Worm (Caenorhabditis elegans): ENCODE data around the gene F59E12.3.

The F59E12.3 gene

DNA sequence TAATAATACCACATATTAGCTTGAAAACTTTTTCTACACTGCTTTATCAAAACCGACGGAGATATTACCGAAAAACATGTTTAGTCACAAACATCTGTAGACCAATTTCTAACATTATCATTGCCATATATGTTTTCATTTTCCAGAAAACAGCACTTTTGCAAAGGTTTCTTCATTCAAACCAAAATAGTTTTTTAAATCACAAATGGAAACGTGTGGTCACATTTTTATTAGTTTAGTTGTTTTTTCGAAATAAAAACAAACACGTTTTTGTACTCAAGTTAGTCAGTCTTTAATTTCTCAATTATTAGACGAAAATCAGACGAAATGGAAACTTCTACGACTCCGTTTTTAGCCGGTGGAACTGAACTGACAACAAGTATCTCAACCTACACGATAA, at the start of gene F59E12.3:
Gene F59E12.3 (plus strand): TSS at position 301 of the 400 bp plus-strand sequence.
- no peak for TF ChIP-seq flh-1 (GFP tag; optimal IDR thresholded peaks at IDR 0.05)
- no peak for TF ChIP-seq hlh-1 (tag; optimal IDR thresholded peaks at IDR 0.05)

DNA sequence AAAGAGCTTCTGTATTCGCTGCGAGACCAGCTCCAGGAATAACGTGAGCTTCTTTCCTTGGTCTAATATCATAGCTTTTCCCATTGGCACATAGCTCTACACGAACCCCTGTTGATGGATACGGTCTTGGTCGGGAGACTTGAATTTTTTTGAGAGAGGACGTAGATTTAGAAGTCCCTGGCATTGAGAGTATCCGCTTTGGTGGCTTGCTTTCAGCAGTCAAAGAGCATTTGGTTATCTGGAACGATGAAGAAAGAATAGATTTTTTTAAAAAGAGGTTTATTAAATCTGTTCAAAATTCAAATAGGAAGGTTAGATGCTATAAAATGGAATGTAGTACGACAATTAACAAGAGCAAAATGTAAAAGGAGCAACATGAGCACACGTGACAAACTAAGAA, 48.5 kb upstream of the F59E12.3 start, which contains the start of gene C17G10.13:
Gene C17G10.13 (minus strand): TSS at position 101 of the 400 bp plus-strand sequence.
- TF ChIP-seq lsy-2 (tag; optimal IDR thresholded peaks at IDR 0.05) (no peak), ham-2 (GFP tag; optimal IDR thresholded peaks at IDR 0.05) (no peak)

- TF ChIP-seq elt-3 (tag; optimal IDR thresholded peaks at IDR 0.05) (no peak), ceh-83 (GFP tag; optimal IDR thresholded peaks at IDR 0.05) (no peak), ceh-43 (GFP tag; optimal IDR thresholded peaks at IDR 0.05) (no peak), lsy-2 (tag; optimal IDR thresholded peaks at IDR 0.05) (no peak), hlh-1 (tag; optimal IDR thresholded peaks at IDR 0.05) (no peak), blmp-1 (tag; optimal IDR thresholded peaks at IDR 0.05) (no peak)
These were observed 46.6 kb upstream of the F59E12.3 start for ce11 chrII:5591558-5591957.

ce11 chrII:5592857-5593256, 45.3 kb upstream of the F59E12.3 start:
- TF ChIP-seq nhr-12 (tag; optimal IDR thresholded peaks at IDR 0.05) (no peak), bed-3 (GFP tag; optimal IDR thresholded peaks at IDR 0.05) (no peak), lin-32 (GFP tag; optimal IDR thresholded peaks at IDR 0.05) (no peak), hlh-1 (tag; optimal IDR thresholded peaks at IDR 0.05) (no peak), mls-2 (tag; optimal IDR thresholded peaks at IDR 0.05) (no peak), pha-4 (tag; optimal IDR thresholded peaks at IDR 0.05) (no peak), ztf-11 (tag; optimal IDR thresholded peaks at IDR 0.05) (no peak), nhr-2 (tag; optimal IDR thresholded peaks at IDR 0.05) (no peak), ceh-83 (GFP tag; optimal IDR thresholded peaks at IDR 0.05) (no peak), mep-1 (tag; optimal IDR thresholded peaks at IDR 0.05) (no peak), ceh-43 (GFP tag; optimal IDR thresholded peaks at IDR 0.05) (no peak)

ce11 chrII:5593377-5593932, 44.7 kb upstream of the F59E12.3 start, which contains the start of gene cdc-14:
Gene cdc-14, minus strand, starts transcription at chrII:5593427.
- TF ChIP-seq unc-62 (GFP tag; optimal IDR thresholded peaks at IDR 0.05) = peak; percentile 80
- TF ChIP-seq bed-3 (GFP tag; optimal IDR thresholded peaks at IDR 0.05) = no peak
- no peak for TF ChIP-seq ceh-43 (GFP tag; optimal IDR thresholded peaks at IDR 0.05)
- TF ChIP-seq blmp-1 (tag; optimal IDR thresholded peaks at IDR 0.05) = no peak
- no peak for TF ChIP-seq flh-1 (GFP tag; optimal IDR thresholded peaks at IDR 0.05)
- no peak for TF ChIP-seq lin-32 (GFP tag; optimal IDR thresholded peaks at IDR 0.05)
- TF ChIP-seq unc-120 (tag; optimal IDR thresholded peaks at IDR 0.05; ENCODE audit: poor library complexity, severe bottlenecking) = peak; percentile 74
- peak; percentile 2 for TF ChIP-seq nhr-2 (tag; optimal IDR thresholded peaks at IDR 0.05)
- TF ChIP-seq elt-3 (tag; optimal IDR thresholded peaks at IDR 0.05) = no peak
- TF ChIP-seq ces-1 (GFP tag; optimal IDR thresholded peaks at IDR 0.05) = peak; percentile 45
- peak; percentile 81 for TF ChIP-seq lin-13 (tag; optimal IDR thresholded peaks at IDR 0.05)
- no peak for TF ChIP-seq M03D4.4 (tag; optimal IDR thresholded peaks at IDR 0.05)
- TF ChIP-seq ceh-39 (tag; optimal IDR thresholded peaks at IDR 0.05) = peak; percentile 75
- no peak for TF ChIP-seq tbx-8 (GFP tag; optimal IDR thresholded peaks at IDR 0.05)
- peak; percentile 47 for TF ChIP-seq cnd-1 (tag; optimal IDR thresholded peaks at IDR 0.05)
- TF ChIP-seq pha-4 (tag; optimal IDR thresholded peaks at IDR 0.05) = no peak
- TF ChIP-seq nhr-237 (tag; optimal IDR thresholded peaks at IDR 0.05) = peak; percentile 39
- TF ChIP-seq mep-1 (tag; optimal IDR thresholded peaks at IDR 0.05) = peak; percentile 87
- TF ChIP-seq ztf-11 (tag; optimal IDR thresholded peaks at IDR 0.05) = no peak
- peak; percentile 44 for TF ChIP-seq lsy-2 (tag; optimal IDR thresholded peaks at IDR 0.05)
- peak; percentile 86 for TF ChIP-seq hlh-1 (tag; optimal IDR thresholded peaks at IDR 0.05)
- TF ChIP-seq mab-5 (tag; optimal IDR thresholded peaks at IDR 0.05) = no peak
- no peak for TF ChIP-seq sptf-1 (tag; optimal IDR thresholded peaks at IDR 0.05)
- no peak for TF ChIP-seq mls-2 (tag; optimal IDR thresholded peaks at IDR 0.05)

DNA sequence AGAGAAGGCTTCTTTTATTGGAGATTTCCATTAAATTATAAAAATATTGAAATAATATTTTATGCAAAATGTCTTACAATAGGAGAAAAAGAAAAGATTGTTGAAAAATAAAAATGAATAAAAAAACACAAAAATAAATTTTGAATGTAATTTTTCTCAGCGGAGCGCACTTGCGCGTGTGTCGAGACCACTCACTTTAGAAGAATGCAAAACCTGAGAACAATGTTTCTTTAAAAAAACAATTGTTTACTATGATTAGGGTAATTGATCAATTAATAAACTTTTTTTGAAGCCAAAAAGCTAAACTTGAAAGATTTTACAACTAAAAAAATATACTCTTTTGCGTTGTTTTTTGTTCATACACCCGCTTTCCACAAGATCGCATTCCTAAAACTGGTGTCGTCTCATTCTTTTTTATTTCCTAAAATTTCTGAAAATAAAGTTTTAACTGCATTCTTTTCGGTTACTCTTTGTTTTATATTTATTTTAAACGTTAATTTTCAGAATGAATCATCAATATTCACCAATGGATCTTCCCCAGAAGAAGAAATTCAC, 43.9 kb upstream of the F59E12.3 start, which contains the start of gene ttc-4:
Gene ttc-4 (plus strand): TSS at position 505 of the 555 bp plus-strand sequence.
- TF ChIP-seq lin-32 (GFP tag; optimal IDR thresholded peaks at IDR 0.05) = no peak
- peak; percentile 68 for TF ChIP-seq nhr-237 (tag; optimal IDR thresholded peaks at IDR 0.05)
- TF ChIP-seq ces-1 (GFP tag; optimal IDR thresholded peaks at IDR 0.05) = peak; percentile 39
- no peak for TF ChIP-seq unc-62 (GFP tag; optimal IDR thresholded peaks at IDR 0.05)
- TF ChIP-seq mep-1 (tag; optimal IDR thresholded peaks at IDR 0.05) = peak; percentile 68
- TF ChIP-seq sptf-1 (tag; optimal IDR thresholded peaks at IDR 0.05) = peak; percentile 45
- TF ChIP-seq ceh-39 (tag; optimal IDR thresholded peaks at IDR 0.05) = no peak
- no peak for TF ChIP-seq ceh-83 (GFP tag; optimal IDR thresholded peaks at IDR 0.05)
- TF ChIP-seq zip-8 (tag; optimal IDR thresholded peaks at IDR 0.05) = no peak
